Fruit fly (Drosophila melanogaster): Measurements from ENCODE around the gene Top1.

Gene Top1

DNA sequence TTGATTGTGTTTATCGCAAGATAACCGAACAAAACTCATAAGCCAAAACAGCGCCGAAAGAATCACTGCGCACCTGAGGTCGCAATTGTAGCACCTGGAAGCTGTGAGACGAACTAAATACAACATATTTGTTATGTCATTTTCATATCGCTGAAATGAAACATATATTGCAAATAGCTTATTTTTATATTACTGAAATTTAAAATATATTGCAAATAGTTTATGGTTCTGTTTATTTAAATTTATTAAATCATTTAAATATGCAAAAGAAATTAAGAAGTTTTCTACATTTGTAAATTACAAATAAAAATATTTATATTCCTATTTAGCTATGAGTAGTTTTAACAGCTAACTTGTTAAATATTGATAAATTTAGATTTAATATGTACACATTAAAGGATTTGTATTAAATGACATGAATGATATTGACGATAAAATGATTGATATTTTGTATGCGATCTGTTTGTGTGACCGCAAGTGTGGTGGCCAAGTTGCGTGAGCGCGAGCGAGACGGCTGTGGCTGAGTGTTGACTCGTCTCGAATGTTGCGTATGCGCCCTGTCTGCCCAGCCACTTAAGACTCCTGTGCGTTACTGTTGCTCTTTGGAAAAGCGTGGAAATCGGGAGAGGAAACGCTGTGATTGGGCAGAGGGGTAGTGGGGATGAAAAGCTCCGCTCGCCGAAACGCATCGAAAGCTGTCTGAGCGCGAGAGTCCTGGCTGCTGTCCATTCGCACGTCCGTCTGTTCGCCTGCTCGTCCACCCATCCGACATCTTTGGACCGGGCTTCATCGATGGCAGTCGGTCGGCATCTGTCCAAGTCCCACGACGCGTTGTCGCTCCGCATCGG lies 22.1 kb upstream of the Top1 start, which contains the start of gene gce (continued):
- TF ChIP-seq CG17359 (tag; optimal IDR thresholded peaks at IDR 0.05) (no peak), ewg (GFP tag; optimal IDR thresholded peaks at IDR 0.05) (peak; percentile 43), Xrp1 (GFP tag; IDR thresholded peaks at IDR 0.05) (no peak; the same call in 1 of the 2 replicates), Dfd (GFP tag; optimal IDR thresholded peaks at IDR 0.05) (no peak), lilli (GFP tag; optimal IDR thresholded peaks at IDR 0.05) (peak; percentile 10), CG12071 (GFP tag; optimal IDR thresholded peaks at IDR 0.05) (no peak), ara (GFP tag; IDR thresholded peaks at IDR 0.05) (no peak), Rx (GFP tag; IDR thresholded peaks at IDR 0.05) (no peak), CG3281 (GFP tag; optimal IDR thresholded peaks at IDR 0.05) (peak; percentile 74), CG8089 (GFP tag; optimal IDR thresholded peaks at IDR 0.05) (no peak), Hand (GFP tag; optimal IDR thresholded peaks at IDR 0.05) (peak; percentile 41), pum (GFP tag; optimal IDR thresholded peaks at IDR 0.05) (no peak), CG5245 (GFP tag; optimal IDR thresholded peaks at IDR 0.05) (no peak), CG17568 (GFP tag; optimal IDR thresholded peaks at IDR 0.05) (no peak), ham (GFP tag; IDR thresholded peaks at IDR 0.05) (no peak), shn (GFP tag; optimal IDR thresholded peaks at IDR 0.05) (no peak), ro (GFP tag; IDR thresholded peaks at IDR 0.05) (no peak), sens-2 (GFP tag; IDR thresholded peaks at IDR 0.05) (no peak), CG1024 (GFP tag; IDR thresholded peaks at IDR 0.05) (no peak), zf30C (GFP tag; optimal IDR thresholded peaks at IDR 0.05) (no peak), CG15514 (GFP tag; optimal IDR thresholded peaks at IDR 0.05) (peak; percentile 8), CG14965 (GFP tag; optimal IDR thresholded peaks at IDR 0.05; ENCODE audit: borderline replicate concordance) (no peak), CG14050 (GFP tag; IDR thresholded peaks at IDR 0.05) (no peak; the same call in 2 of the 3 replicates), Scr (GFP tag; IDR thresholded peaks at IDR 0.05; ENCODE audit: partially characterized antibody) (no peak), NC2β (GFP tag; optimal IDR thresholded peaks at IDR 0.05) (no peak), Opbp (GFP tag; IDR thresholded peaks at IDR 0.05; ENCODE audit: partially characterized antibody) (no peak), Fer3 (tag; optimal IDR thresholded peaks at IDR 0.05) (peak; percentile 45), run (tag; optimal IDR thresholded peaks at IDR 0.05) (peak; percentile 5), tio (GFP tag; optimal IDR thresholded peaks at IDR 0.05) (peak; percentile 52), Sry-δ (GFP tag; optimal IDR thresholded peaks at IDR 0.05) (no peak), CG12659 (GFP tag; optimal IDR thresholded peaks at IDR 0.05) (peak; percentile 58), HLHmδ (GFP tag; optimal IDR thresholded peaks at IDR 0.05) (no peak), NC2α (GFP tag; optimal IDR thresholded peaks at IDR 0.05) (no peak), gt (GFP tag; IDR thresholded peaks at IDR 0.05) (no peak), CG10267 (tag; optimal IDR thresholded peaks at IDR 0.05) (peak; percentile 44), emc (GFP tag; optimal IDR thresholded peaks at IDR 0.05) (no peak), Drgx (GFP tag; IDR thresholded peaks at IDR 0.05) (no peak), sug (tag; optimal IDR thresholded peaks at IDR 0.05) (peak; percentile 62), bbx (GFP tag; IDR thresholded peaks at IDR 0.05; ENCODE audit: partially characterized antibody) (no peak), danr (GFP tag; IDR thresholded peaks at IDR 0.05) (no peak), CG42726 (GFP tag; IDR thresholded peaks at IDR 0.05; ENCODE audit: partially characterized antibody) (no peak), fd102C (GFP tag; optimal IDR thresholded peaks at IDR 0.05) (no peak), scrt (GFP tag; optimal IDR thresholded peaks at IDR 0.05) (no peak), Pdp1 (GFP tag; optimal IDR thresholded peaks at IDR 0.05) (peak in 1 of 2 experiments; percentile 52), ac (GFP tag; optimal IDR thresholded peaks at IDR 0.05) (no peak), crp (GFP tag; optimal IDR thresholded peaks at IDR 0.05) (no peak), NfI (GFP tag; optimal IDR thresholded peaks at IDR 0.05) (peak; percentile 49), ab (GFP tag; optimal IDR thresholded peaks at IDR 0.05) (no peak), CG1233 (GFP tag; optimal IDR thresholded peaks at IDR 0.05) (peak; percentile 40)
